Worm (Caenorhabditis elegans): ENCODE data around the gene C53D6.8.

DNA sequence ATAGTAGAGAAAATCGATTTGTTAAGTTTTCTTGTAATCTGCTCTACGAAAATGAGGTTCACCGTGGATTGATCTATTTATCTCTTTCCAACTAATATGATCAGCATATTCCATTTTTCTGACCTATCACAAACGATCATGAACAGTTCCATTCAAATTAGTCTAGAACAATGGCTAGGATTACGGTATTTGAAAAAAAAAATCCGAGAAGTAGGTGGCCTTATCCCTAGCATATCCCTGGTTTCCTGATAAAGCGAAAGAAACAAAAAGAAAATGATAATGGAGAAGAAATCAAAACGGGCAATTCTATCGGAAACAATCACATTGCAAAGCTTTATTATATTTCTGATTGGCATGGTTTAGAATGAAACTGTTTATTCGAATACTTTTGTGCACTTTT, 9.8 kb downstream of the C53D6.8 start, which contains the start of gene mltn-12:
- TF ChIP-seq ceh-16 (tag; optimal IDR thresholded peaks at IDR 0.05) (no peak), nhr-129 (tag; optimal IDR thresholded peaks at IDR 0.05) (no peak), dmd-4 (tag; optimal IDR thresholded peaks at IDR 0.05) (no peak), nhr-11 (tag; optimal IDR thresholded peaks at IDR 0.05) (no peak), ama-1 (optimal IDR thresholded peaks at IDR 0.05) (no peak), nhr-10 (tag; optimal IDR thresholded peaks at IDR 0.05) (no peak)
